Worm (Caenorhabditis elegans) whole organism, L2 larva: ENCODE measurements around the gene T05H4.3.

ENCODE experiments used
- elt-1 ChIP-seq: fragments of 150-350 bp; optimal IDR thresholded peaks from 2 replicates; lab custom pipeline; 2014; ENCODE audit warnings: missing biosample characterization, missing genetic modification characterization
- elt-3 ChIP-seq: sonication (generic microtip); optimal IDR thresholded peaks from 2 replicates; lab custom pipeline; 2017; ENCODE audit warnings: missing biosample characterization, missing genetic modification characterization
- nhr-11 ChIP-seq: fragments of 150-350 bp; optimal IDR thresholded peaks from 2 replicates; lab custom pipeline; 2014; ENCODE audit warnings: missing biosample characterization, missing genetic modification characterization

ce11 chrV:6433446-6434178, 8.5 kb upstream of the T05H4.3 start, which contains the start of the genes gad-1 and erfa-1:
- no peak for TF ChIP-seq elt-1
- no peak for TF ChIP-seq elt-3 (tag; lab: Kevin White, UChicago)
- no peak for TF ChIP-seq nhr-11
